Worm (Caenorhabditis elegans) whole organism, early embryonic: Measurements from ENCODE around the gene C08F1.6.

ENCODE experiments used
- B0310.2 ChIP-seq: sonication (generic microtip); optimal IDR thresholded peaks from 2 replicates; lab custom pipeline; 2016; ENCODE audit warnings: mild to moderate bottlenecking, missing genetic modification characterization, missing compliant biosample characterization
- F13C5.2 ChIP-seq: sonication (generic microtip); optimal IDR thresholded peaks from 2 replicates; lab custom pipeline; 2017; ENCODE audit warnings: mild to moderate bottlenecking, missing genetic modification characterization, inconsistent platforms, missing compliant biosample characterization
- aly-1 ChIP-seq: sonication (generic microtip); optimal IDR thresholded peaks from 2 replicates; lab custom pipeline; 2016; ENCODE audit warnings: missing genetic modification characterization, missing compliant biosample characterization
- ama-1 ChIP-seq: fragments of 150-350 bp; optimal IDR thresholded peaks from 2 replicates; lab custom pipeline; 2014
- ceh-13 ChIP-seq: fragments of 200-800 bp; sonication (Bioruptor generic); optimal IDR thresholded peaks from 2 replicates; lab custom pipeline; 2018; ENCODE audit warnings: mild to moderate bottlenecking, missing genetic modification characterization, missing compliant biosample characterization
- ceh-36 ChIP-seq: sonication (generic microtip); optimal IDR thresholded peaks from 2 replicates; lab custom pipeline; 2016; ENCODE audit warnings: missing genetic modification characterization, inconsistent platforms, missing compliant biosample characterization
- ets-7 ChIP-seq: sonication (generic microtip); optimal IDR thresholded peaks from 2 replicates; lab custom pipeline; 2016; ENCODE audit warnings: missing genotype, missing genetic modification characterization, missing compliant biosample characterization
- flt-1 ChIP-seq: fragments of 200-800 bp; sonication (Bioruptor generic); IDR thresholded peaks from 2 replicates; pipeline ENCODE4 v1.3.6; 2022; ENCODE audit warnings: missing genetic modification characterization, missing compliant biosample characterization
- hmbx-1 ChIP-seq: sonication (generic microtip); optimal IDR thresholded peaks from 2 replicates; lab custom pipeline; 2016; ENCODE audit warnings: mild to moderate bottlenecking, missing genetic modification characterization, missing compliant biosample characterization
- hmg-4 ChIP-seq: fragments of 200-800 bp; sonication (Bioruptor generic); optimal IDR thresholded peaks from 2 replicates; lab custom pipeline; 2018; ENCODE audit warnings: mild to moderate bottlenecking, missing genetic modification characterization, missing compliant biosample characterization
- hnd-1 ChIP-seq: sonication (generic microtip); optimal IDR thresholded peaks from 2 replicates; lab custom pipeline; 2016; ENCODE audit warnings: missing genetic modification characterization, missing compliant biosample characterization
- pes-1 ChIP-seq: fragments of 200-800 bp; sonication (Bioruptor generic); IDR thresholded peaks from 2 replicates; pipeline ENCODE4 v1.3.6; 2022; ENCODE audit warnings: missing genetic modification reagents, missing genetic modification characterization, missing compliant biosample characterization
- scrt-1 ChIP-seq: fragments of 200-800 bp; sonication (Bioruptor generic); IDR thresholded peaks from 2 replicates; pipeline ENCODE4 v1.3.6; 2022; ENCODE audit warnings: missing genetic modification characterization, missing compliant biosample characterization
- sea-1 ChIP-seq: fragments of 200-800 bp; sonication (Bioruptor generic); conservative IDR thresholded peaks from 2 replicates; pipeline ENCODE4 v1.3.6; 2022; ENCODE audit warnings: missing genetic modification characterization, missing compliant biosample characterization
- tbx-11 ChIP-seq: fragments of 200-800 bp; sonication (Bioruptor generic); IDR thresholded peaks from 2 replicates; pipeline ENCODE4 v1.3.6; 2022; ENCODE audit warnings: missing genetic modification characterization, missing compliant biosample characterization
- tbx-37 ChIP-seq: fragments of 200-800 bp; sonication (Bioruptor generic); conservative IDR thresholded peaks from 2 replicates; pipeline ENCODE4 v1.3.6; 2022; ENCODE audit warnings: missing genetic modification reagents, missing genetic modification characterization, missing compliant biosample characterization
- tra-4 ChIP-seq: sonication (generic microtip); optimal IDR thresholded peaks from 2 replicates; lab custom pipeline; 2017; ENCODE audit warnings: missing genetic modification characterization, missing compliant biosample characterization

Gene C08F1.6

DNA sequence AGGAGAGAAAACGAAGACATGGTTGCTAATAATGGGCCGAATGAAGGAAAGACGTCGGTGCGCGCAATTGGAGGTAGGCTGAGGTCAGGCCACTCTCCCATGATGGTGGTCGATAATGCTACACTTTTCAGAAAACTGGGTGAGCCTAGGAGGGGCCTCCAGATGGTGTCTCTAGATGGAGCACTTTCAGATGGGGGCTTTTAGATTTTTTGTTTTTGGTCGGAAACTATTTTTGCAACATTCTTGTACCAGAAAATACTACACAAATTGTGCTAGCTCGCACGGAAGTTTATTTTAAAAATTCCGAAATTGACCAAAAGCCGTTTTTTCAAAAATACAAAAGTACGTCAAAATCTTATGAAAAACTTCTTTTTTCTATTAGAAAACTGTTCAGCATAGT lies 30.3 kb upstream of the C08F1.6 start, which contains the start of gene fbxb-10:
fbxb-10 (minus strand) TSS at position 101 of the 400 bp plus-strand sequence.
- TF ChIP-seq hmg-4 (GFP tag; lab: Kevin White, UChicago) (no peak), ceh-13 (GFP tag; lab: Kevin White, UChicago) (no peak), scrt-1 (GFP tag; lab: Robert Waterston, UW) (no peak), tbx-11 (no peak), ceh-36 (tag; lab: Kevin White, UChicago) (no peak), ets-7 (tag; lab: Kevin White, UChicago) (no peak), hnd-1 (tag; lab: Kevin White, UChicago) (no peak), F13C5.2 (tag; lab: Kevin White, UChicago) (no peak), aly-1 (no peak), hmbx-1 (tag; lab: Kevin White, UChicago) (no peak), flt-1 (GFP tag; lab: Robert Waterston, UW) (no peak), B0310.2 (no peak), tra-4 (tag; lab: Kevin White, UChicago) (no peak), ama-1 (lab: Kevin White, UChicago) (no peak)

DNA sequence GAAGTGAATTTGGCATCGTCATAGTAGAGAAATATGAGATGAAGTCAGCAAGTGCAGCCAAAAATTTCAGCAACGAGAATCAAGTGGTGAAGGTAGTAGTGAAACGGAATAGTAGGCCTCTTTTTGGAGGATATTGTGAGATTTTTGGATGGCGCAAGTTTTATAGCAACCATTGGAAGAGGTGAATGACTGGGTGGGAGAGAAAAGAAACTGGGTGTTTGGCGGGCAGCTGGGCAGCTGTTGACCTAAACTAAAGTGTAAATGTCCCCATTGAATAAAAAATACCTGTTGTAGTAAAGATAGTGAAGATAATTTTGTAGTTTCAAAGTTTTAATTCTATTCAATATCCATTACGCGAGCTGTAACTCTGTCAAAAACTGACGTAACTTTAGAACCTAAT lies 28.1 kb upstream of the C08F1.6 start:
- no peak for TF ChIP-seq hmg-4 (GFP tag; lab: Kevin White, UChicago)
- TF ChIP-seq tra-4 (tag; lab: Kevin White, UChicago), result no peak
- no peak for TF ChIP-seq ceh-36 (tag; lab: Kevin White, UChicago)
- no peak for TF ChIP-seq hnd-1 (tag; lab: Kevin White, UChicago)
- TF ChIP-seq hmbx-1 (tag; lab: Kevin White, UChicago), result no peak
- TF ChIP-seq aly-1, result no peak
- TF ChIP-seq ets-7 (tag; lab: Kevin White, UChicago), result no peak
- no peak for TF ChIP-seq scrt-1 (GFP tag; lab: Robert Waterston, UW)
- TF ChIP-seq tbx-11, result no peak
- TF ChIP-seq pes-1, result no peak
- no peak for TF ChIP-seq ama-1 (lab: Kevin White, UChicago)
- TF ChIP-seq flt-1 (GFP tag; lab: Robert Waterston, UW), result no peak
- no peak for TF ChIP-seq ceh-13 (GFP tag; lab: Kevin White, UChicago)
- TF ChIP-seq B0310.2, result no peak
- TF ChIP-seq sea-1 (GFP tag; lab: Robert Waterston, UW), result no peak
- TF ChIP-seq tbx-37 (GFP tag; lab: Robert Waterston, UW), result no peak
- no peak for TF ChIP-seq F13C5.2 (tag; lab: Kevin White, UChicago)

DNA sequence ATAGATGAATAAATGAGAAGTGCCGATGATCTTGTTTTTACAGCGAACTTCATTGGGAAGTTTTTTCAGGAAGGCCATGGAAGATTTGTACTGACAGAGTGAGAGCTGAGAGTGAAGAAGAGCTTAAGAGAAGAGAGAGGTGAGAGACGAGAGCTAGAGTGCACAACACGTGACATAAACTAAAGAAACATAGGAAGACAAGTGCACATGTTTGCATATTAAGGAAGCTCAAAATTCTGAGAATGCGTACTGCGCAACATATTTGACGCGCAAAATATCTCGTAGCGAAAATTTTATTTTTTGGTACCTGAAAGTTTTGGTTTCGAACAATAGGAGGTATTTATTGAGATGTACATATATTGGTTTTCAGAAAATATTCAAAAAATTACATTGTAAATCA lies 20.2 kb upstream of the C08F1.6 start, which contains the start of gene C08F1.8:
C08F1.8 (minus strand) TSS at position 101 of the 400 bp plus-strand sequence.
- TF ChIP-seq flt-1 (GFP tag; lab: Robert Waterston, UW) (no peak), tbx-37 (GFP tag; lab: Robert Waterston, UW) (no peak), hmbx-1 (tag; lab: Kevin White, UChicago) (no peak), hnd-1 (tag; lab: Kevin White, UChicago) (no peak)

DNA sequence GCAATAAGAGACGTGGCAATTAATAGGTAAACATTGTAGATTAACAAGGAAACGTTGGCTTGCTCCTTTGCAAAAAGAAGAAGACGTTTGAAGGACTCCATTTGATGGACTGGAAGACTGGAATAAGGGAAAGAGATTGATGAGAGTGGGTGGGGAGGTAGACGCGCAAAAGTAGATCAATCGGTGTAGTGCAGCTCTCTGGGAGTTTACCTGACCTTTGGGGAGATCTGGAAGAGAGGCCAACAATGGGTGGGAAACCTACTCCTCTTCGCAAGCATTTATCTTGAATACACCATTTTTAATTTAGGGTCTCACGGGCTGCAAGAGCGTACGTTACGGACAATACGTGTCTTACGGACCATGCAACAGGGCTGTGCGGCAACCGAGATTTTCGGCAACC lies 18.4 kb upstream of the C08F1.6 start, which contains the start of gene C08F1.12:
C08F1.12 (minus strand) TSS at position 101 of the 400 bp plus-strand sequence.
- no peak for TF ChIP-seq hnd-1 (tag; lab: Kevin White, UChicago)
- no peak for TF ChIP-seq tra-4 (tag; lab: Kevin White, UChicago)

DNA sequence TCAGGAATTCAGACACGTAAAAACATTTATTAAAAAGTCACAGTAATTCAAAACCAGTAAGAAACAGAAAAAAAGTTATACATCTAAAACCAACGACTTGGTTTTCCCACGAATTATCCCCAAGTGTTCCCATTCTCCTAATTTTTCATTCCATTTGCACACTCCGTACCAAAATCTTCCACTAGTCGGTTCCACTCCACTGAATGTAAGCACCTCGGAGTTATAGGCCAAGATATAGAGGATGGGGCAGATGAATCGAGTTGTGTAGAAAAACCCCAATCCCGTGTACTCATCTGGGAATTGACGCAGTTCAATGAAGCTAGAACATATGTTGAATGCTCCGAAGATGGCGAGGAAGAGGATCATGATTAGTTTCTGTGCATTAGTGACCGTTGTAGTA lies 779 bp downstream of the C08F1.6 start:
- TF ChIP-seq F13C5.2 (tag; lab: Kevin White, UChicago) (no peak), ets-7 (tag; lab: Kevin White, UChicago) (no peak), hnd-1 (tag; lab: Kevin White, UChicago) (no peak), tbx-37 (GFP tag; lab: Robert Waterston, UW) (no peak), tbx-11 (no peak), tra-4 (tag; lab: Kevin White, UChicago) (no peak), aly-1 (no peak), ceh-36 (tag; lab: Kevin White, UChicago) (no peak), ceh-13 (GFP tag; lab: Kevin White, UChicago) (no peak), hmbx-1 (tag; lab: Kevin White, UChicago) (no peak), sea-1 (GFP tag; lab: Robert Waterston, UW) (no peak)

DNA sequence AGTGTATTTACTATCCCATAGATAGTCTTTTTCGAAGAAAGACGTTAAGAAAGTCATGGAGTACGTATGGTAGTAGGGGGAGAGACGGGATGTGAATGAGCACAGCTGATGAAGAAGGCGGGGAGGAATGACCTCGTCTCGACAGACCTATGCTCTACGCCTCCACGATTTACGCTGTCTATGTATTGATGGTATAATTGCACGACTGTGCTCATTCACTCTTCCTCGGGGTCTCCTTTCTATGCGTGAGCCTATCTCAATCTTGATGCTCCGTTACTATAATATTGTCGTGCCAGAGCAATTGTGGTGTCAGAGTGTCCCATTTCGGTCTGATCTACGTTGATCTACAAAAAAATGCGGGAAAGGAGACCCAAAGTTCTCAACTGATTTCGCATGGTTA lies 1.8 kb downstream of the C08F1.6 start, which contains the start of gene C08F1.10:
C08F1.10 (minus strand) TSS at position 101 of the 400 bp plus-strand sequence.
- TF ChIP-seq B0310.2 (no peak), ceh-13 (GFP tag; lab: Kevin White, UChicago) (no peak), ets-7 (tag; lab: Kevin White, UChicago) (no peak), scrt-1 (GFP tag; lab: Robert Waterston, UW) (no peak), tra-4 (tag; lab: Kevin White, UChicago) (no peak), hmbx-1 (tag; lab: Kevin White, UChicago) (no peak), F13C5.2 (tag; lab: Kevin White, UChicago) (no peak), flt-1 (GFP tag; lab: Robert Waterston, UW) (no peak), ama-1 (lab: Kevin White, UChicago) (no peak), tbx-37 (GFP tag; lab: Robert Waterston, UW) (no peak), ceh-36 (tag; lab: Kevin White, UChicago) (no peak)

DNA sequence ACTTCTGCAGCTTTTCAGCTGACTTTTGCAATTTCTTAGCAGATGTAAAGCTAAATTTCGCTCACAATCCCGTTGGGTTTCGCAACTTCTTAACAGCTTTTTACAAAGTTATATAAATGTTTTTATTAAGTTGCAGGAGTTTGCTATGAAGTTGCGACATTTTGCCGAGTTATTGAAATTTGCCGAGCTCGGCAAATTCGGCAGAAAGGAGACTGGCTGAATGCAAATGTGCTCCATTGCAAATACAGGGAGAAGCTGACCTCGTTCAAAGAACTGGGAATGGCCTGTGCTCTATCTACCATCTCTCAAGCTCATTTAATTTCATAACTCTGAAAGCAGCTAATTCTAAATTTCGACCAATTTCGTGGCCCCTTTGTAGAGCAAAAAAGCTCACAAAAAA lies 3.2 kb downstream of the C08F1.6 start, which contains the start of gene C08F1.11:
C08F1.11 (minus strand) TSS at position 101 of the 400 bp plus-strand sequence.
- TF ChIP-seq ceh-13 (GFP tag; lab: Kevin White, UChicago) (no peak), scrt-1 (GFP tag; lab: Robert Waterston, UW) (no peak), B0310.2 (no peak), hmg-4 (GFP tag; lab: Kevin White, UChicago) (no peak), pes-1 (no peak), hmbx-1 (tag; lab: Kevin White, UChicago) (no peak), tra-4 (tag; lab: Kevin White, UChicago) (no peak), flt-1 (GFP tag; lab: Robert Waterston, UW) (no peak), tbx-37 (GFP tag; lab: Robert Waterston, UW) (no peak)
